Fruit fly (Drosophila melanogaster): Measurements from ENCODE around the gene pes.

The pes gene

dm6 chr2L:8024325-8024724, 30.3 kb upstream of the pes start:
- TF ChIP-seq pan (optimal IDR thresholded peaks at IDR 0.05): no peak
- TF ChIP-seq CG8478 (optimal IDR thresholded peaks at IDR 0.05): no peak
- no peak for TF ChIP-seq EcR (GFP tag; optimal IDR thresholded peaks at IDR 0.05)
- no peak for TF ChIP-seq psq (optimal IDR thresholded peaks at IDR 0.05)
- no peak for TF ChIP-seq usp (GFP tag; optimal IDR thresholded peaks at IDR 0.05)

- no peak for TF ChIP-seq pan (optimal IDR thresholded peaks at IDR 0.05)
- TF ChIP-seq CG8478 (optimal IDR thresholded peaks at IDR 0.05): no peak
- TF ChIP-seq psq (optimal IDR thresholded peaks at IDR 0.05): no peak
- TF ChIP-seq usp (GFP tag; optimal IDR thresholded peaks at IDR 0.05): no peak
- TF ChIP-seq Dll (optimal IDR thresholded peaks at IDR 0.05): no peak
- no peak for TF ChIP-seq EcR (GFP tag; optimal IDR thresholded peaks at IDR 0.05)
Observed at dm6 chr2L:8012551-8012950, 18.6 kb upstream of the pes start.

- TF ChIP-seq EcR (GFP tag; optimal IDR thresholded peaks at IDR 0.05) (no peak), CG8478 (optimal IDR thresholded peaks at IDR 0.05) (no peak), usp (GFP tag; optimal IDR thresholded peaks at IDR 0.05) (no peak), psq (optimal IDR thresholded peaks at IDR 0.05) (no peak), pan (optimal IDR thresholded peaks at IDR 0.05) (no peak), Dll (optimal IDR thresholded peaks at IDR 0.05) (no peak)
Observed at dm6 chr2L:8010602-8011455, 16.8 kb upstream of the pes start, which contains the start of the genes Glyat and Tg. TSS of gene Glyat (minus strand) at chr2L:8010652. TSS of gene Tg (plus strand) at chr2L:8011405.

dm6 chr2L:8009283-8010211, 15.6 kb upstream of the pes start, which contains the start of gene CG12560:
TSS of gene CG12560 (minus strand) at chr2L:8009477.
- TF ChIP-seq EcR (GFP tag; optimal IDR thresholded peaks at IDR 0.05) (no peak), CG8478 (optimal IDR thresholded peaks at IDR 0.05) (no peak), pan (optimal IDR thresholded peaks at IDR 0.05) (no peak), usp (GFP tag; optimal IDR thresholded peaks at IDR 0.05) (no peak), psq (optimal IDR thresholded peaks at IDR 0.05) (no peak), Dll (optimal IDR thresholded peaks at IDR 0.05) (no peak)

- no peak for TF ChIP-seq Dll (optimal IDR thresholded peaks at IDR 0.05)
- TF ChIP-seq usp (GFP tag; optimal IDR thresholded peaks at IDR 0.05): no peak
- no peak for TF ChIP-seq EcR (GFP tag; optimal IDR thresholded peaks at IDR 0.05)
- TF ChIP-seq psq (optimal IDR thresholded peaks at IDR 0.05): no peak
- no peak for TF ChIP-seq CG8478 (optimal IDR thresholded peaks at IDR 0.05)
- no peak for TF ChIP-seq pan (optimal IDR thresholded peaks at IDR 0.05)
Observed at dm6 chr2L:8007160-8007876, 13.3 kb upstream of the pes start, which contains the start of gene Spn28Dc. TSS of gene Spn28Dc (minus strand) at chr2L:8007210.

dm6 chr2L:8006038-8006437, 12.1 kb upstream of the pes start:
- TF ChIP-seq CG8478 (optimal IDR thresholded peaks at IDR 0.05) (no peak), pan (optimal IDR thresholded peaks at IDR 0.05) (no peak), usp (GFP tag; optimal IDR thresholded peaks at IDR 0.05) (no peak), Dll (optimal IDR thresholded peaks at IDR 0.05) (no peak), psq (optimal IDR thresholded peaks at IDR 0.05) (no peak), EcR (GFP tag; optimal IDR thresholded peaks at IDR 0.05) (no peak)

- TF ChIP-seq usp (GFP tag; optimal IDR thresholded peaks at IDR 0.05): no peak
- no peak for TF ChIP-seq pan (optimal IDR thresholded peaks at IDR 0.05)
- no peak for TF ChIP-seq Dll (optimal IDR thresholded peaks at IDR 0.05)
- TF ChIP-seq CG8478 (optimal IDR thresholded peaks at IDR 0.05): no peak
- TF ChIP-seq psq (optimal IDR thresholded peaks at IDR 0.05): no peak
- no peak for TF ChIP-seq EcR (GFP tag; optimal IDR thresholded peaks at IDR 0.05)
Observed at dm6 chr2L:8004072-8004471, 10.1 kb upstream of the pes start, which contains the start of gene Wwox. TSS of gene Wwox (minus strand) at chr2L:8004286.

- TF ChIP-seq EcR (GFP tag; optimal IDR thresholded peaks at IDR 0.05): peak in 1 of 2 experiments; percentile 13
- TF ChIP-seq usp (GFP tag; optimal IDR thresholded peaks at IDR 0.05): no peak
- TF ChIP-seq pan (optimal IDR thresholded peaks at IDR 0.05): peak; percentile 41
- no peak for TF ChIP-seq CG8478 (optimal IDR thresholded peaks at IDR 0.05)
- no peak for TF ChIP-seq Dll (optimal IDR thresholded peaks at IDR 0.05)
Observed at dm6 chr2L:8001694-8002627, 8.0 kb upstream of the pes start.

dm6 chr2L:8000578-8001040, 6.6 kb upstream of the pes start:
- TF ChIP-seq CG8478 (optimal IDR thresholded peaks at IDR 0.05): no peak

dm6 chr2L:7998655-7999054, 4.7 kb upstream of the pes start, which contains the start of gene Sirup:
TSS of gene Sirup (plus strand) at chr2L:7998869.
- no peak for TF ChIP-seq usp (GFP tag; optimal IDR thresholded peaks at IDR 0.05)
- no peak for TF ChIP-seq pan (optimal IDR thresholded peaks at IDR 0.05)
- TF ChIP-seq Dll (optimal IDR thresholded peaks at IDR 0.05): no peak
- TF ChIP-seq EcR (GFP tag; optimal IDR thresholded peaks at IDR 0.05): no peak
- no peak for TF ChIP-seq CG8478 (optimal IDR thresholded peaks at IDR 0.05)
- no peak for TF ChIP-seq psq (optimal IDR thresholded peaks at IDR 0.05)
